Worm (Caenorhabditis elegans) whole organism, L4 larva: Measurements from ENCODE around the gene mksr-2.

Experiments
- D1046.2 ChIP-seq: fragments of 200-800 bp; sonication (Bioruptor generic); IDR thresholded peaks from 2 replicates; pipeline ENCODE4 v1.3.6; 2022; ENCODE audit warnings: missing genetic modification characterization, missing compliant biosample characterization
- F26F4.8 ChIP-seq: fragments of 200-800 bp; sonication (Bioruptor generic); conservative IDR thresholded peaks from 2 replicates; pipeline ENCODE4 v1.3.6; 2022; ENCODE audit warnings: missing genetic modification characterization, missing compliant biosample characterization
- Y105C5A.15 ChIP-seq: fragments of 200-800 bp; sonication (Bioruptor generic); IDR thresholded peaks from 2 replicates; pipeline ENCODE4 v1.3.6; 2022; ENCODE audit warnings: missing genetic modification characterization, missing compliant biosample characterization
- Y5F2A.4 ChIP-seq: fragments of 200-800 bp; sonication (Bioruptor generic); optimal IDR thresholded peaks from 2 replicates; lab custom pipeline; 2018; ENCODE audit warnings: mild to moderate bottlenecking, missing genetic modification characterization, missing compliant biosample characterization
- ZK337.2 ChIP-seq: fragments of 200-800 bp; sonication (Bioruptor generic); IDR thresholded peaks from 2 replicates; pipeline ENCODE4 v1.3.6; 2022; ENCODE audit warnings: missing genetic modification reagents, missing genetic modification characterization, missing compliant biosample characterization
- aha-1 ChIP-seq: fragments of 150-350 bp; peaks from one replicate; lab custom pipeline; 2014; ENCODE audit warnings: missing biosample characterization, missing genetic modification characterization
- ces-1 ChIP-seq: fragments of 150-350 bp; sonication (generic microtip); optimal IDR thresholded peaks from 4 replicates; lab custom pipeline; 2014; ENCODE audit warnings: missing biosample characterization, missing genetic modification reagents, missing genetic modification characterization
- daf-16 ChIP-seq, 3 experiments: sonication (generic microtip); optimal IDR thresholded peaks; 2 replicates each; lab custom pipeline; 2016 to 2017; ENCODE audit warnings: missing genetic modification characterization in 3 of 3, missing genetic modification reagents in 3 of 3, mild to moderate bottlenecking in 2 of 3, missing compliant biosample characterization in 2 of 3, missing biosample characterization in 1 of 3, moderate library complexity in 1 of 3
- daf-8 ChIP-seq: fragments of 200-800 bp; sonication (Bioruptor generic); IDR thresholded peaks from 2 replicates; pipeline ENCODE4 v1.3.6; 2022; ENCODE audit warnings: missing genetic modification characterization, missing compliant biosample characterization
- dmd-9 ChIP-seq: fragments of 200-800 bp; sonication (Bioruptor generic); IDR thresholded peaks from 2 replicates; pipeline ENCODE4 v1.3.6; 2022; ENCODE audit warnings: missing genetic modification reagents, missing genetic modification characterization, missing compliant biosample characterization
- dpl-1 ChIP-seq: fragments of 150-350 bp; optimal IDR thresholded peaks from 2 replicates; lab custom pipeline; 2014; ENCODE audit warnings: missing biosample characterization, missing genetic modification reagents, missing genetic modification characterization
- duxl-1 ChIP-seq: sonication (generic microtip); optimal IDR thresholded peaks from 2 replicates; lab custom pipeline; 2016; ENCODE audit warnings: mild to moderate bottlenecking, missing genetic modification characterization, moderate library complexity, missing compliant biosample characterization; ENCODE audit not compliant: poor library complexity
- dve-1 ChIP-seq: sonication (generic microtip); optimal IDR thresholded peaks from 2 replicates; lab custom pipeline; 2017; ENCODE audit warnings: antibody characterized with exemption, mild to moderate bottlenecking, missing genetic modification characterization, missing compliant biosample characterization; ENCODE audit not compliant: insufficient read depth
- egl-27 ChIP-seq: sonication (generic microtip); optimal IDR thresholded peaks from 3 replicates; lab custom pipeline; 2017; ENCODE audit warnings: missing biosample characterization, missing genetic modification reagents, missing genetic modification characterization
- fkh-10 ChIP-seq: fragments of 150-350 bp; optimal IDR thresholded peaks from 2 replicates; lab custom pipeline; 2014; ENCODE audit warnings: missing biosample characterization, missing genetic modification reagents, missing genetic modification characterization
- fos-1 ChIP-seq: fragments of 150-350 bp; optimal IDR thresholded peaks from 2 replicates; lab custom pipeline; 2014; ENCODE audit warnings: missing biosample characterization, missing genetic modification characterization
- hif-1 ChIP-seq, 2 experiments: sonication (generic microtip); optimal IDR thresholded peaks; 2 replicates each; lab custom pipeline; 2016 to 2017; ENCODE audit warnings: missing compliant biosample characterization in 2 of 2, missing genetic modification characterization in 2 of 2, missing genetic modification reagents in 2 of 2, missing genotype in 2 of 2, mild to moderate bottlenecking in 1 of 2
- hlh-30 ChIP-seq: sonication (generic microtip); optimal IDR thresholded peaks from 2 replicates; lab custom pipeline; 2017; ENCODE audit warnings: antibody characterized with exemption, mild to moderate bottlenecking, missing genetic modification characterization, missing compliant biosample characterization; ENCODE audit not compliant: insufficient read depth
- lin-13 ChIP-seq: fragments of 150-350 bp; optimal IDR thresholded peaks from 2 replicates; lab custom pipeline; 2014; ENCODE audit warnings: missing biosample characterization, missing genetic modification reagents, missing genetic modification characterization
- lin-15B ChIP-seq: fragments of 150-350 bp; sonication (generic microtip); optimal IDR thresholded peaks from 3 replicates; lab custom pipeline; 2014; ENCODE audit warnings: missing biosample characterization, missing genetic modification characterization
- lin-38 ChIP-seq: fragments of 200-800 bp; sonication (Bioruptor generic); IDR thresholded peaks from 2 replicates; pipeline ENCODE4 v1.3.6; 2022; ENCODE audit warnings: missing genetic modification reagents, missing genetic modification characterization, missing compliant biosample characterization
- lin-39 ChIP-seq: fragments of 150-350 bp; optimal IDR thresholded peaks from 2 replicates; lab custom pipeline; 2014; ENCODE audit warnings: missing biosample characterization, missing genetic modification reagents, missing genetic modification characterization
- lsy-2 ChIP-seq, 2 experiments: fragments of 150-350 bp in 1 of 2; sonication (generic microtip) in 1 of 2; optimal IDR thresholded peaks; 2 replicates each; lab custom pipeline; 2014 to 2017; ENCODE audit warnings: missing biosample characterization in 2 of 2, missing genetic modification characterization in 2 of 2
- mep-1 ChIP-seq: fragments of 150-350 bp; sonication (generic microtip); optimal IDR thresholded peaks from 3 replicates; lab custom pipeline; 2014; ENCODE audit warnings: missing biosample characterization, missing genetic modification characterization
- mxl-3 ChIP-seq: fragments of 200-800 bp; sonication (Bioruptor generic); optimal IDR thresholded peaks from 2 replicates; lab custom pipeline; 2018; ENCODE audit warnings: mild to moderate bottlenecking, missing genetic modification characterization, missing compliant biosample characterization
- nhr-102 ChIP-seq: sonication (generic microtip); optimal IDR thresholded peaks from 2 replicates; lab custom pipeline; 2016; ENCODE audit warnings: mild to moderate bottlenecking, missing genetic modification characterization, moderate library complexity, missing compliant biosample characterization
- nhr-237 ChIP-seq: sonication (generic microtip); optimal IDR thresholded peaks from 2 replicates; lab custom pipeline; 2017; ENCODE audit warnings: missing biosample characterization, missing genetic modification characterization
- nhr-28 ChIP-seq: fragments of 150-350 bp; optimal IDR thresholded peaks from 2 replicates; lab custom pipeline; 2014; ENCODE audit warnings: missing biosample characterization, missing genetic modification characterization
- nhr-48 ChIP-seq: sonication (generic microtip); optimal IDR thresholded peaks from 2 replicates; lab custom pipeline; 2016; ENCODE audit warnings: mild to moderate bottlenecking, missing genetic modification characterization, missing compliant biosample characterization
- saeg-2 ChIP-seq: fragments of 200-800 bp; sonication (Bioruptor generic); IDR thresholded peaks from 2 replicates; pipeline ENCODE4 v1.3.6; 2022; ENCODE audit warnings: missing genetic modification reagents, missing genetic modification characterization, missing compliant biosample characterization
- sdz-12 ChIP-seq: fragments of 200-800 bp; sonication (Bioruptor generic); optimal IDR thresholded peaks from 2 replicates; lab custom pipeline; 2018; ENCODE audit warnings: mild to moderate bottlenecking, missing genetic modification characterization, missing compliant biosample characterization
- spr-1 ChIP-seq: sonication (generic microtip); optimal IDR thresholded peaks from 2 replicates; lab custom pipeline; 2016; ENCODE audit warnings: mild to moderate bottlenecking, missing genetic modification characterization, missing compliant biosample characterization
- tag-97 ChIP-seq: fragments of 200-800 bp; sonication (Bioruptor generic); IDR thresholded peaks from 2 replicates; pipeline ENCODE4 v1.3.6; 2022; ENCODE audit warnings: missing genetic modification characterization, missing compliant biosample characterization
- zag-1 ChIP-seq: fragments of 150-350 bp; optimal IDR thresholded peaks from 2 replicates; lab custom pipeline; 2014; ENCODE audit warnings: missing biosample characterization, missing genetic modification characterization
- zfp-3 ChIP-seq: fragments of 200-800 bp; sonication (Bioruptor generic); conservative IDR thresholded peaks from 2 replicates; pipeline ENCODE4 v1.3.6; 2022; ENCODE audit warnings: missing genetic modification reagents, missing genetic modification characterization, missing compliant biosample characterization
- zip-11 ChIP-seq: fragments of 200-800 bp; sonication (Bioruptor generic); IDR thresholded peaks from 2 replicates; pipeline ENCODE4 v1.3.6; 2022; ENCODE audit warnings: missing genetic modification characterization, missing compliant biosample characterization

mksr-2 gene

ce11 chrIV:2306447-2306846 is at the start of gene mksr-2:
TSS of gene mksr-2 (minus strand) at chrIV:2306547.
- TF ChIP-seq zag-1 (tag; lab: Kevin White, UChicago) = no peak
- TF ChIP-seq mxl-3 = no peak
- no peak for TF ChIP-seq zip-11
- TF ChIP-seq fkh-10 (GFP tag; lab: Kevin White, UChicago) = no peak
- no peak for TF ChIP-seq zfp-3 (GFP tag; lab: Robert Waterston, UW)
- no peak for TF ChIP-seq lin-13
- no peak for TF ChIP-seq aha-1 (tag; lab: Kevin White, UChicago)
- no peak for TF ChIP-seq nhr-28 (tag; lab: Kevin White, UChicago)
- TF ChIP-seq F26F4.8 (GFP tag; lab: Robert Waterston, UW) = no peak
- no peak for TF ChIP-seq Y5F2A.4 (GFP tag; lab: Kevin White, UChicago)
- TF ChIP-seq ZK337.2 (GFP tag; lab: Robert Waterston, UW) = no peak
- TF ChIP-seq hlh-30 (tag; lab: Kevin White, UChicago) = no peak
- no peak for TF ChIP-seq nhr-48 (tag; lab: Kevin White, UChicago)
- TF ChIP-seq ces-1 = no peak
- TF ChIP-seq egl-27 (tag; lab: Kevin White, UChicago) = no peak

- TF ChIP-seq Y105C5A.15 = no peak
- peak in 1 of 2 experiments; percentile 86 for TF ChIP-seq lsy-2 (tag; optimal IDR thresholded peaks at IDR 0.05; lab: Kevin White, UChicago)
- TF ChIP-seq D1046.2 (GFP tag; lab: Robert Waterston, UW) = no peak
- peak; percentile 20 for TF ChIP-seq fkh-10 (GFP tag; lab: Kevin White, UChicago)
- peak; percentile 62 for TF ChIP-seq mep-1 (tag; lab: Kevin White, UChicago)
- TF ChIP-seq dve-1 (tag; lab: Kevin White, UChicago) = peak; percentile 51
- no peak for TF ChIP-seq nhr-237
- TF ChIP-seq dpl-1 = peak; percentile 68
- TF ChIP-seq spr-1 = peak; percentile 5
- TF ChIP-seq daf-16 (GFP tag; optimal IDR thresholded peaks at IDR 0.05; lab: Kevin White, UChicago) = peak in 1 of 2 experiments; percentile 5
- no peak for TF ChIP-seq daf-16 (tag; optimal IDR thresholded peaks at IDR 0.05; lab: Kevin White, UChicago)
- peak; percentile 33 for TF ChIP-seq nhr-102 (tag; lab: Kevin White, UChicago)
- no peak for TF ChIP-seq fos-1
- no peak for TF ChIP-seq hif-1 (tag; optimal IDR thresholded peaks at IDR 0.05; lab: Kevin White, UChicago)
- peak; percentile 72 for TF ChIP-seq lin-38 (GFP tag; lab: Robert Waterston, UW)
- TF ChIP-seq dmd-9 (GFP tag; lab: Robert Waterston, UW) = no peak
- TF ChIP-seq duxl-1 (tag; lab: Kevin White, UChicago) = peak; percentile 43
Measured at ce11 chrIV:2348862-2349321, 42.5 kb upstream of the mksr-2 start, which contains the start of the genes ppgn-1 and tftc-1. TSS of gene ppgn-1 (minus strand) at chrIV:2348912. TSS of gene tftc-1 (plus strand) at chrIV:2349271.

ce11 chrIV:2334012-2334411 is 27.7 kb upstream of the mksr-2 start:
- TF ChIP-seq daf-8 (GFP tag; lab: Robert Waterston, UW) (no peak), ZK337.2 (GFP tag; lab: Robert Waterston, UW) (0 out of 2 replicates have a peak, but pooled peaks have one; percentile 21), lin-39 (no peak), saeg-2 (no peak), lsy-2 (tag; optimal IDR thresholded peaks at IDR 0.05; lab: Kevin White, UChicago) (peak in 1 of 2 experiments; percentile 37), lin-15B (tag; lab: Kevin White, UChicago) (no peak)

ce11 chrIV:2329540-2329939 is 23.2 kb upstream of the mksr-2 start, which contains the start of gene nhr-236:
TSS of gene nhr-236 (minus strand) at chrIV:2329640.
- TF ChIP-seq tag-97 (GFP tag; lab: Robert Waterston, UW) (no peak), sdz-12 (GFP tag; lab: Kevin White, UChicago) (no peak), aha-1 (tag; lab: Kevin White, UChicago) (peak; percentile 27)
